Worm (Caenorhabditis elegans) whole organism, midembryonic: ENCODE results near the gene fbxa-30.

Experiments
- T22C8.4 ChIP-seq: fragments of 200-800 bp; sonication (Bioruptor generic); IDR thresholded peaks from 2 replicates; pipeline ENCODE4 v1.3.6; 2022; ENCODE audit warnings: missing genetic modification characterization, missing compliant biosample characterization
- cog-1 ChIP-seq: sonication (generic microtip); optimal IDR thresholded peaks from 2 replicates; lab custom pipeline; 2016; ENCODE audit warnings: missing genetic modification characterization, missing compliant biosample characterization
- flt-1 ChIP-seq: fragments of 200-800 bp; sonication (Bioruptor generic); IDR thresholded peaks from 2 replicates; pipeline ENCODE4 v1.3.6; 2022; ENCODE audit warnings: missing genetic modification characterization, missing compliant biosample characterization
- klf-2 ChIP-seq: fragments of 200-800 bp; sonication (Bioruptor generic); conservative IDR thresholded peaks from 2 replicates; pipeline ENCODE4 v1.3.6; 2022; ENCODE audit warnings: missing genetic modification reagents, missing genetic modification characterization, missing compliant biosample characterization
- med-1 ChIP-seq: sonication (generic microtip); optimal IDR thresholded peaks from 2 replicates; lab custom pipeline; 2017; ENCODE audit warnings: missing genetic modification characterization, mild to moderate bottlenecking, missing compliant biosample characterization, antibody characterized with exemption, missing genetic modification reagents; ENCODE audit not compliant: insufficient read depth
- ref-1 ChIP-seq: fragments of 200-800 bp; sonication (Bioruptor generic); conservative IDR thresholded peaks from 2 replicates; pipeline ENCODE4 v1.3.6; 2022; ENCODE audit warnings: missing genetic modification reagents, missing genetic modification characterization, missing compliant biosample characterization
- tab-1 ChIP-seq: fragments of 200-800 bp; sonication (Bioruptor generic); IDR thresholded peaks from 2 replicates; pipeline ENCODE4 v1.3.6; 2022; ENCODE audit warnings: missing genetic modification characterization, missing compliant biosample characterization
- ztf-23 ChIP-seq: fragments of 200-800 bp; sonication (Bioruptor generic); IDR thresholded peaks from 2 replicates; pipeline ENCODE4 v1.3.6; 2022; ENCODE audit warnings: missing genetic modification reagents, missing genetic modification characterization, missing compliant biosample characterization
- ztf-29 ChIP-seq: fragments of 200-800 bp; sonication (Bioruptor generic); IDR thresholded peaks from 2 replicates; pipeline ENCODE4 v1.3.6; 2022; ENCODE audit warnings: missing genetic modification reagents, missing genetic modification characterization, missing compliant biosample characterization

DNA sequence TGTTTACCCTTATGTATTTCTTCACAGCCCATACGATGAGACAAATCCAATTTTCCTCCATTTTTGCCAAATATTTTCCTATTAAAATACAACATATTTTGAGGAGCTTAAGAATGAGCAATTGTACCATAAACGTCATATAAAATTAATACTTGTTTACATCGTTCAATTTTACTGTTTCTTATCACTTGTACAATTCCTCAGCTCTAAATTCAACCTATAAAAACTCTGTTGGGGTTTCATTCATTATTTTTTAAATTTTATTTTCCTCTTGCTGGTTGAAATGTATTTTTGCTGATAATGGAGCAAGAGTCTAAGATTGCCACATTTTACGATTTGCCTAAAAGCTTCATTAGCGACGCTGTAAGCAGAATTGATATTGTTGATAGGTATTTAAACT is 28.0 kb upstream of the fbxa-30 start, which contains the start of gene fbxa-75:
- TF ChIP-seq flt-1 (GFP tag; lab: Robert Waterston, UW) = no peak
- TF ChIP-seq ref-1 (GFP tag; lab: Robert Waterston, UW) = no peak
- no peak for TF ChIP-seq ztf-23 (GFP tag; lab: Robert Waterston, UW)
- no peak for TF ChIP-seq med-1 (GFP tag; lab: Kevin White, UChicago)
- TF ChIP-seq ztf-29 (GFP tag; lab: Robert Waterston, UW) = no peak
- TF ChIP-seq tab-1 = no peak
- no peak for TF ChIP-seq cog-1
- no peak for TF ChIP-seq klf-2
- no peak for TF ChIP-seq T22C8.4 (GFP tag; lab: Robert Waterston, UW)
